Worm (Caenorhabditis elegans): ENCODE results near the gene hlh-13.

Gene hlh-13

ce11 chrX:4285669-4286174, 36.7 kb downstream of the hlh-13 start, which contains the start of gene cka-2:
Gene cka-2 (plus strand): TSS chrX:4286124.
- TF ChIP-seq snpc-4 (tag; optimal IDR thresholded peaks at IDR 0.05): no peak
- peak; percentile 93 for TF ChIP-seq fkh-10 (GFP tag; optimal IDR thresholded peaks at IDR 0.05)
- peak; percentile 39 for TF ChIP-seq nfya-1 (tag; optimal IDR thresholded peaks at IDR 0.05; ENCODE audit: insufficient read depth)

- TF ChIP-seq ztf-4 (tag; optimal IDR thresholded peaks at IDR 0.05): no peak
- TF ChIP-seq ztf-11 (tag; optimal IDR thresholded peaks at IDR 0.05): no peak
- TF ChIP-seq eor-1 (tag; optimal IDR thresholded peaks at IDR 0.05): no peak
These were observed 40.8 kb downstream of the hlh-13 start for ce11 chrX:4289805-4290204.

ce11 chrX:4294957-4295356, 45.9 kb downstream of the hlh-13 start:
- TF ChIP-seq elt-2 (tag; optimal IDR thresholded peaks at IDR 0.05): peak; percentile 32
- TF ChIP-seq nfya-1 (tag; optimal IDR thresholded peaks at IDR 0.05; ENCODE audit: insufficient read depth): no peak

ce11 chrX:4295917-4296316, 46.9 kb downstream of the hlh-13 start:
- TF ChIP-seq unc-62 (GFP tag; optimal IDR thresholded peaks at IDR 0.05): no peak
- no peak for TF ChIP-seq nhr-77 (tag; optimal IDR thresholded peaks at IDR 0.05)
- TF ChIP-seq ceh-9 (tag; optimal IDR thresholded peaks at IDR 0.05): no peak
- no peak for TF ChIP-seq unc-39 (tag; optimal IDR thresholded peaks at IDR 0.05)
- no peak for TF ChIP-seq nhr-12 (tag; optimal IDR thresholded peaks at IDR 0.05)
- no peak for TF ChIP-seq mml-1 (tag; optimal IDR thresholded peaks at IDR 0.05)
- no peak for TF ChIP-seq zag-1 (tag; optimal IDR thresholded peaks at IDR 0.05)
- no peak for TF ChIP-seq nhr-28 (tag; optimal IDR thresholded peaks at IDR 0.05)
- no peak for TF ChIP-seq fos-1 (tag; optimal IDR thresholded peaks at IDR 0.05)
- TF ChIP-seq nhr-11 (tag; optimal IDR thresholded peaks at IDR 0.05): no peak
- TF ChIP-seq skn-1 (tag; optimal IDR thresholded peaks at IDR 0.05): no peak
- no peak for TF ChIP-seq lin-15B (tag; optimal IDR thresholded peaks at IDR 0.05)

- no peak for TF ChIP-seq lsy-12 (tag; optimal IDR thresholded peaks at IDR 0.05)
- TF ChIP-seq elt-1 (tag; optimal IDR thresholded peaks at IDR 0.05): no peak
- no peak for TF ChIP-seq nhr-77 (tag; optimal IDR thresholded peaks at IDR 0.05)
- peak; percentile 21 for TF ChIP-seq lin-39 (tag; optimal IDR thresholded peaks at IDR 0.05)
- TF ChIP-seq egl-5 (tag; optimal IDR thresholded peaks at IDR 0.05): peak; percentile 1
These were observed 48.4 kb downstream of the hlh-13 start, which contains the start of gene paf-2 for ce11 chrX:4297452-4297851. Gene paf-2 (minus strand): TSS chrX:4297741.

Measured in whole organism, L3 larva.